Fruit fly (Drosophila melanogaster): ENCODE results near the gene CG32487.

Gene CG32487

dm6 chr3L:3042150-3043049 is 25.3 kb upstream of the CG32487 start, which contains the start of gene Prx4:
Prx4 (plus strand) TSS chr3L:3042359.
- TF ChIP-seq psq (optimal IDR thresholded peaks at IDR 0.05) (no peak), usp (GFP tag; optimal IDR thresholded peaks at IDR 0.05) (no peak)

DNA sequence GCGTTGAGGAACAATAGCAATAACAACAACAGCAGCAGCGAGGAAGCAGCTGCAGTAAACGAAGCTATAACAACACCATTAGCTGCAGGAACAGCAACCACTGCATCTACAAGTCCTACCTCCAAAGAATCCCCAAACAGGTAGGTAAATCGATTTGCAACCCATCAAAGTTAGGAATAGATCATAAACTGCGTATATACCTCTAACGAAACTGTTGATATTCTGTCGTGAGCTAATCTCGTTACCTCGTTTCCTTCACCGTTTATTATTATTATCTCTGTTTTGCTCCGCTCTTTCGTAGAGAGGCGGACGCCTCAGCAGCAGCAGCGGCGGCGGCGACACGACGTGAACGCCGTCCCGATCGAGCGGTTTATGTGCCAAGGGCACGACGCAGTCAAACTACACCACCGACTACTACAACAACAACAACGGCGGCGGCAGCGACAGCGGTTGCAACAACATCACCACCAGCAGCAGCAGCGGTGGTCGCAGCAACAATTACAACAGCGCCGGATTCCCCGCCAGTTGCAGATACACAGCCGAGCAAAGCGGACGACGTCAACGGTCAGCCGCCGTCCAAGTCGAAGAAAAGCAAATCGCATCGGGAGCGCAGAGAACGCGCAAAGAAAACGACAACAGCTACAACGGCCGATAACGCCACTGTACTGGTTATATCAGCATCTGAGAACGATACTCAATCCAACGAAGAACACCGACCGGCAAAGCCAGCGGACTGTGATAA is 20.9 kb upstream of the CG32487 start:
- no peak for TF ChIP-seq usp (GFP tag; optimal IDR thresholded peaks at IDR 0.05)
- TF ChIP-seq EcR (GFP tag; optimal IDR thresholded peaks at IDR 0.05), result no peak
- TF ChIP-seq CG8478 (optimal IDR thresholded peaks at IDR 0.05), result no peak
- TF ChIP-seq Dll (optimal IDR thresholded peaks at IDR 0.05), result no peak
- TF ChIP-seq psq (optimal IDR thresholded peaks at IDR 0.05), result no peak
- no peak for TF ChIP-seq pan (optimal IDR thresholded peaks at IDR 0.05)

- TF ChIP-seq Dll (optimal IDR thresholded peaks at IDR 0.05), result no peak
- TF ChIP-seq pan (optimal IDR thresholded peaks at IDR 0.05), result peak; percentile 77
Measured at dm6 chr3L:3036951-3037586, 20.0 kb upstream of the CG32487 start.

dm6 chr3L:3035769-3036583 is 18.9 kb upstream of the CG32487 start:
- no peak for TF ChIP-seq usp (GFP tag; optimal IDR thresholded peaks at IDR 0.05)
- no peak for TF ChIP-seq EcR (GFP tag; optimal IDR thresholded peaks at IDR 0.05)
- TF ChIP-seq CG8478 (optimal IDR thresholded peaks at IDR 0.05), result no peak
- TF ChIP-seq pan (optimal IDR thresholded peaks at IDR 0.05), result no peak
- no peak for TF ChIP-seq psq (optimal IDR thresholded peaks at IDR 0.05)
- TF ChIP-seq Dll (optimal IDR thresholded peaks at IDR 0.05), result no peak

dm6 chr3L:3034779-3035643 is 18.0 kb upstream of the CG32487 start, which contains the start of gene CG2162:
CG2162 (plus strand) TSS chr3L:3035196.
- TF ChIP-seq EcR (GFP tag; optimal IDR thresholded peaks at IDR 0.05) (no peak), CG8478 (optimal IDR thresholded peaks at IDR 0.05) (peak; percentile 74), Dll (optimal IDR thresholded peaks at IDR 0.05) (no peak)

dm6 chr3L:3026421-3026820 is 9.4 kb upstream of the CG32487 start, which contains the start of gene aly:
aly (minus strand) TSS chr3L:3026521.
- TF ChIP-seq usp (GFP tag; optimal IDR thresholded peaks at IDR 0.05) (no peak), CG8478 (optimal IDR thresholded peaks at IDR 0.05) (no peak), pan (optimal IDR thresholded peaks at IDR 0.05) (no peak), Dll (optimal IDR thresholded peaks at IDR 0.05) (no peak), psq (optimal IDR thresholded peaks at IDR 0.05) (no peak), EcR (GFP tag; optimal IDR thresholded peaks at IDR 0.05) (no peak)

dm6 chr3L:3015969-3016368 is 1.1 kb downstream of the CG32487 start, which contains the start of gene CG32488:
CG32488 (minus strand) TSS chr3L:3016069.
- TF ChIP-seq Dll (optimal IDR thresholded peaks at IDR 0.05), result no peak

DNA sequence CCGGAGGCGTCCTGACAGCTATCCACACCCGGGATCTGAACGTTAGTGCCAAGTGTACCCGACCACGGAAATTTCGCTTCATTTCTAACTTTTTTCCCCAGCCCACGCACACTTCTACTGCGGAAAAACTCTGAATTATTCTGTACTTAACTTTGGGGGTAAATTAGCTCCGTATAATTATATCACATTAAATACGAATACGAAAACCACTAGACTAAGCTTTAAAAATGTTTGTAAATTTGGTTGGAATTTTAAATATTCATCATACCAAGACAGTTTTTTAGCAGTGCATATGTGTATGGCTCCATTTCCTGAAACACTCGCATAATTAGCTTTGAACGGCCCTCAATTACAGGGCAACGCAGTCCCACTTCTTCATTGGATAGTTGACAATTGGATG is 3.6 kb downstream of the CG32487 start:
- TF ChIP-seq pan (optimal IDR thresholded peaks at IDR 0.05), result no peak
- TF ChIP-seq psq (optimal IDR thresholded peaks at IDR 0.05), result no peak
- TF ChIP-seq usp (GFP tag; optimal IDR thresholded peaks at IDR 0.05), result no peak
- TF ChIP-seq CG8478 (optimal IDR thresholded peaks at IDR 0.05), result no peak
- TF ChIP-seq EcR (GFP tag; optimal IDR thresholded peaks at IDR 0.05), result no peak
- TF ChIP-seq Dll (optimal IDR thresholded peaks at IDR 0.05), result no peak

DNA sequence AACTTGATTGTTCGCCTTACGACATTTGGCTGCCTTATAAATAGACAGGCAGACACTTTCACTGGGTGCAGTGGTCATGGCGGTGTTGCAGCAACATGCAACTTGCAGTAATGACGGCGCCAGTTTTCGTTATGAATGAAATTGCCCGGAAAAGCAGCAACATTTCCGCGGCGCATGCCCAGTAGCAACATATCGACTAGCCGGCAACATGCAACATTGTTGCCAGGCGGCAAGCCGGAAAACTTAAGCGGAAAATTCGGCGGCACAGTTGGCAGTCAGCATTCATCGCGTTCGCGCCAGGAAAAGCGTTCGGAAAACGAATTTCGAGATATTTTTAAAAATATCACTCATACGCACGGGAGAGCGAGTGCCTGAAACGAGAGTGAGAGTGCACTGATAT is 15.6 kb downstream of the CG32487 start, which contains the start of gene FMRFaR:
TSS of gene FMRFaR (plus strand) at position 272 of the 400 bp plus-strand sequence.
- TF ChIP-seq pan (optimal IDR thresholded peaks at IDR 0.05) (no peak), psq (optimal IDR thresholded peaks at IDR 0.05) (no peak), Dll (optimal IDR thresholded peaks at IDR 0.05) (no peak), usp (GFP tag; optimal IDR thresholded peaks at IDR 0.05) (no peak), CG8478 (optimal IDR thresholded peaks at IDR 0.05) (no peak), EcR (GFP tag; optimal IDR thresholded peaks at IDR 0.05) (no peak)

- TF ChIP-seq pan (optimal IDR thresholded peaks at IDR 0.05) (no peak), psq (optimal IDR thresholded peaks at IDR 0.05) (no peak), usp (GFP tag; optimal IDR thresholded peaks at IDR 0.05) (no peak)
Measured at dm6 chr3L:2994872-2995271, 22.2 kb downstream of the CG32487 start, which contains the start of gene CG2113. CG2113 (plus strand) TSS chr3L:2995172.

dm6 chr3L:2987749-2988148 is 29.3 kb downstream of the CG32487 start:
- TF ChIP-seq pan (optimal IDR thresholded peaks at IDR 0.05) (no peak), EcR (GFP tag; optimal IDR thresholded peaks at IDR 0.05) (no peak), Dll (optimal IDR thresholded peaks at IDR 0.05) (no peak), CG8478 (optimal IDR thresholded peaks at IDR 0.05) (no peak), usp (GFP tag; optimal IDR thresholded peaks at IDR 0.05) (no peak), psq (optimal IDR thresholded peaks at IDR 0.05) (no peak)
